Worm (Caenorhabditis elegans) whole organism, young adult: Measurements from ENCODE around the gene fbxc-33.

Experiments
- B0035.1 ChIP-seq: sonication (generic microtip); optimal IDR thresholded peaks from 2 replicates; lab custom pipeline; 2016; ENCODE audit warnings: missing genetic modification characterization, mild to moderate bottlenecking, missing compliant biosample characterization, missing genotype, missing genetic modification reagents
- B0336.3 ChIP-seq: fragments of 200-800 bp; sonication (Bioruptor generic); IDR thresholded peaks from 2 replicates; pipeline ENCODE4 v1.3.6; 2022; ENCODE audit warnings: missing genetic modification characterization, missing compliant biosample characterization
- D2030.7 ChIP-seq: fragments of 200-800 bp; sonication (Bioruptor generic); IDR thresholded peaks from 2 replicates; pipeline ENCODE4 v1.3.6; 2022; ENCODE audit warnings: missing genetic modification reagents, missing genetic modification characterization, missing compliant biosample characterization
- F23B12.7 ChIP-seq: sonication (generic microtip); optimal IDR thresholded peaks from 2 replicates; lab custom pipeline; 2017; ENCODE audit warnings: missing genetic modification characterization, mild to moderate bottlenecking, missing compliant biosample characterization, antibody characterized with exemption, moderate library complexity; ENCODE audit not compliant: insufficient read depth
- F33H1.4 ChIP-seq: fragments of 200-800 bp; sonication (Bioruptor generic); IDR thresholded peaks from 2 replicates; pipeline ENCODE4 v1.3.6; 2022; ENCODE audit warnings: missing genetic modification reagents, missing genetic modification characterization, missing compliant biosample characterization
- F49E8.2 ChIP-seq: sonication (generic microtip); optimal IDR thresholded peaks from 3 replicates; lab custom pipeline; 2017; ENCODE audit warnings: missing genetic modification characterization, mild to moderate bottlenecking, missing compliant biosample characterization, antibody characterized with exemption, moderate library complexity; ENCODE audit not compliant: insufficient read depth
- F57C9.4 ChIP-seq: sonication (generic microtip); optimal IDR thresholded peaks from 2 replicates; lab custom pipeline; 2017; ENCODE audit warnings: mild to moderate bottlenecking, missing genetic modification characterization, missing compliant biosample characterization
- K12H6.12 ChIP-seq: fragments of 200-800 bp; sonication (Bioruptor generic); optimal IDR thresholded peaks from 2 replicates; lab custom pipeline; 2018; ENCODE audit warnings: mild to moderate bottlenecking, missing genetic modification characterization, missing compliant biosample characterization
- Y79H2A.3 ChIP-seq: fragments of 200-800 bp; sonication (Bioruptor generic); conservative IDR thresholded peaks from 2 replicates; pipeline ENCODE4 v1.3.6; 2022; ENCODE audit warnings: missing genetic modification reagents, missing genetic modification characterization, missing compliant biosample characterization
- aptf-2 ChIP-seq: fragments of 200-800 bp; sonication (Bioruptor generic); conservative IDR thresholded peaks from 2 replicates; pipeline ENCODE4 v1.3.6; 2022; ENCODE audit warnings: missing genetic modification reagents, missing genetic modification characterization, missing compliant biosample characterization
- aptf-3 ChIP-seq: fragments of 200-800 bp; sonication (Bioruptor generic); IDR thresholded peaks from 2 replicates; pipeline ENCODE4 v1.3.6; 2022; ENCODE audit warnings: missing genetic modification characterization, missing compliant biosample characterization
- atf-7 ChIP-seq: sonication (generic microtip); optimal IDR thresholded peaks from 2 replicates; lab custom pipeline; 2017; ENCODE audit warnings: mild to moderate bottlenecking, missing genetic modification characterization, missing compliant biosample characterization
- attf-5 ChIP-seq: fragments of 200-800 bp; sonication (Bioruptor generic); optimal IDR thresholded peaks from 2 replicates; lab custom pipeline; 2018; ENCODE audit warnings: mild to moderate bottlenecking, missing genetic modification characterization, missing compliant biosample characterization
- ccch-3 ChIP-seq: fragments of 200-800 bp; sonication (Bioruptor generic); optimal IDR thresholded peaks from 2 replicates; lab custom pipeline; 2018; ENCODE audit warnings: mild to moderate bottlenecking, missing genetic modification characterization, missing compliant biosample characterization
- cebp-1 ChIP-seq, 2 experiments: fragments of 200-800 bp in 1 of 2; sonication (Bioruptor generic) in 1 of 2; sonication (generic microtip) in 1 of 2; IDR thresholded peaks in 1 of 2; optimal IDR thresholded peaks in 1 of 2; 2 replicates each; pipeline versions ENCODE4 v1.3.6 to Lab custom; 2017 to 2022; ENCODE audit warnings: missing compliant biosample characterization in 2 of 2, missing genetic modification characterization in 2 of 2, mild to moderate bottlenecking in 1 of 2, missing genetic modification reagents in 1 of 2, moderate library complexity in 1 of 2
- ceh-100 ChIP-seq: fragments of 200-800 bp; sonication (Bioruptor generic); IDR thresholded peaks from 2 replicates; pipeline ENCODE4 v1.3.6; 2022; ENCODE audit warnings: missing genetic modification reagents, missing genetic modification characterization, missing compliant biosample characterization
- ceh-27 ChIP-seq: fragments of 200-800 bp; sonication (Bioruptor generic); optimal IDR thresholded peaks from 2 replicates; lab custom pipeline; 2018; ENCODE audit warnings: mild to moderate bottlenecking, missing genetic modification characterization, moderate library complexity, missing compliant biosample characterization
- ceh-91 ChIP-seq: fragments of 200-800 bp; sonication (Bioruptor generic); IDR thresholded peaks from 2 replicates; pipeline ENCODE4 v1.3.6; 2022; ENCODE audit warnings: missing genetic modification reagents, missing genetic modification characterization, missing compliant biosample characterization
- die-1 ChIP-seq: sonication (generic microtip); optimal IDR thresholded peaks from 2 replicates; lab custom pipeline; 2016; ENCODE audit warnings: missing genotype, mild to moderate bottlenecking, missing genetic modification characterization, missing compliant biosample characterization
- dox-1 ChIP-seq: fragments of 200-800 bp; sonication (Bioruptor generic); IDR thresholded peaks from 2 replicates; pipeline ENCODE4 v1.3.6; 2022; ENCODE audit warnings: missing genetic modification reagents, missing genetic modification characterization, missing compliant biosample characterization
- dpff-1 ChIP-seq: sonication (generic microtip); optimal IDR thresholded peaks from 2 replicates; lab custom pipeline; 2017; ENCODE audit warnings: mild to moderate bottlenecking, missing genetic modification characterization, missing compliant biosample characterization
- dpl-1 ChIP-seq: fragments of 150-350 bp; optimal IDR thresholded peaks from 2 replicates; lab custom pipeline; 2014; ENCODE audit warnings: missing biosample characterization, missing genetic modification reagents, missing genetic modification characterization
- efl-1 ChIP-seq: fragments of 150-350 bp; optimal IDR thresholded peaks from 2 replicates; lab custom pipeline; 2014; ENCODE audit warnings: missing biosample characterization, missing genetic modification reagents, missing genetic modification characterization
- egrh-3 ChIP-seq: fragments of 200-800 bp; sonication (Bioruptor generic); IDR thresholded peaks from 2 replicates; pipeline ENCODE4 v1.3.6; 2022; ENCODE audit warnings: missing genetic modification reagents, missing genetic modification characterization, missing compliant biosample characterization
- hmg-1.2 ChIP-seq: fragments of 200-800 bp; sonication (Bioruptor generic); IDR thresholded peaks from 2 replicates; pipeline ENCODE4 v1.3.6; 2022; ENCODE audit warnings: missing genetic modification reagents, missing genetic modification characterization, missing compliant biosample characterization
- lin-35 ChIP-seq, 3 experiments: fragments of 150-350 bp in 2 of 3; sonication (generic microtip) in 1 of 3; optimal IDR thresholded peaks; 2 replicates each; lab custom pipeline; 2014 to 2018; ENCODE audit warnings: missing biosample characterization in 3 of 3, missing genetic modification characterization in 3 of 3, missing genetic modification reagents in 3 of 3
- lsl-1 ChIP-seq: fragments of 200-800 bp; sonication (Bioruptor generic); optimal IDR thresholded peaks from 2 replicates; lab custom pipeline; 2018; ENCODE audit warnings: mild to moderate bottlenecking, missing genetic modification characterization, moderate library complexity, missing compliant biosample characterization
- madf-6 ChIP-seq: fragments of 200-800 bp; sonication (Bioruptor generic); IDR thresholded peaks from 2 replicates; pipeline ENCODE4 v1.3.6; 2022; ENCODE audit warnings: missing genetic modification reagents, missing genetic modification characterization, missing compliant biosample characterization
- madf-8 ChIP-seq: fragments of 200-800 bp; sonication (Bioruptor generic); conservative IDR thresholded peaks from 2 replicates; pipeline ENCODE4 v1.3.6; 2022; ENCODE audit warnings: missing genetic modification reagents, missing genetic modification characterization, missing compliant biosample characterization
- mcd-1 ChIP-seq: fragments of 200-800 bp; sonication (Bioruptor generic); IDR thresholded peaks from 2 replicates; pipeline ENCODE4 v1.3.6; 2022; ENCODE audit warnings: missing genetic modification reagents, missing genetic modification characterization, missing compliant biosample characterization
- nhr-179 ChIP-seq: sonication (generic microtip); optimal IDR thresholded peaks from 2 replicates; lab custom pipeline; 2016; ENCODE audit warnings: mild to moderate bottlenecking, missing genetic modification characterization, missing compliant biosample characterization
- nhr-80 ChIP-seq: sonication (generic microtip); optimal IDR thresholded peaks from 2 replicates; lab custom pipeline; 2016; ENCODE audit warnings: missing genetic modification characterization, missing compliant biosample characterization
- nhr-90 ChIP-seq: sonication (generic microtip); optimal IDR thresholded peaks from 2 replicates; lab custom pipeline; 2016; ENCODE audit warnings: missing genotype, mild to moderate bottlenecking, missing genetic modification characterization, missing compliant biosample characterization
- rpc-1 ChIP-seq, 2 experiments: fragments of 150-350 bp in 1 of 2; sonication (generic microtip) in 1 of 2; optimal IDR thresholded peaks; 2 replicates each; lab custom pipeline; 2014 to 2018; ENCODE audit warnings: missing biosample characterization in 1 of 2, missing genetic modification characterization in 1 of 2, missing genetic modification reagents in 1 of 2, missing genotype in 1 of 2
- unc-62 ChIP-seq: fragments of 150-350 bp; optimal IDR thresholded peaks from 2 replicates; lab custom pipeline; 2014; ENCODE audit warnings: missing biosample characterization, missing genetic modification reagents, missing genetic modification characterization
- xnd-1 ChIP-seq: sonication (generic microtip); optimal IDR thresholded peaks from 2 replicates; lab custom pipeline; 2016; ENCODE audit warnings: missing genotype, missing genetic modification reagents, missing genetic modification characterization, missing compliant biosample characterization
- zim-3 ChIP-seq: sonication (generic microtip); optimal IDR thresholded peaks from 2 replicates; lab custom pipeline; 2017; ENCODE audit warnings: mild to moderate bottlenecking, missing genetic modification characterization, moderate library complexity, missing compliant biosample characterization
- ztf-18 ChIP-seq: sonication (generic microtip); optimal IDR thresholded peaks from 2 replicates; lab custom pipeline; 2016; ENCODE audit warnings: missing genotype, mild to moderate bottlenecking, missing genetic modification characterization, missing compliant biosample characterization

Gene fbxc-33

ce11 chrII:872993-873787 is 40.3 kb upstream of the fbxc-33 start, which contains the start of gene alg-2:
TSS of gene alg-2 (plus strand) at chrII:873212.
- TF ChIP-seq madf-8 (GFP tag; lab: Robert Waterston, UW) (peak; percentile 74), lin-35 (GFP tag; optimal IDR thresholded peaks at IDR 0.05; lab: Kevin White, UChicago) (peak in 1 of 3 experiments; percentile 29), rpc-1 (optimal IDR thresholded peaks at IDR 0.05; lab: Kevin White, UChicago) (no peak), rpc-1 (tag; optimal IDR thresholded peaks at IDR 0.05; lab: Kevin White, UChicago) (no peak), aptf-2 (GFP tag; lab: Robert Waterston, UW) (peak; percentile 86), F49E8.2 (tag; lab: Kevin White, UChicago) (no peak), F57C9.4 (no peak), lsl-1 (peak; percentile 11), B0336.3 (GFP tag; lab: Robert Waterston, UW) (peak; percentile 46; the same call in 1 of the 2 replicates), madf-6 (GFP tag; lab: Robert Waterston, UW) (peak; percentile 91), ceh-27 (GFP tag; lab: Kevin White, UChicago) (no peak), F33H1.4 (no peak), Y79H2A.3 (no peak), K12H6.12 (no peak), ceh-91 (GFP tag; lab: Robert Waterston, UW) (no peak), nhr-90 (tag; lab: Kevin White, UChicago) (no peak), aptf-3 (GFP tag; lab: Robert Waterston, UW) (0 out of 2 replicates have a peak, but pooled peaks have one; percentile 10), ztf-18 (tag; lab: Kevin White, UChicago) (peak; percentile 91), die-1 (tag; lab: Kevin White, UChicago) (peak; percentile 22), nhr-80 (peak; percentile 43), hmg-1.2 (GFP tag; lab: Robert Waterston, UW) (peak; percentile 60), zim-3 (no peak), unc-62 (no peak), B0035.1 (no peak), xnd-1 (peak; percentile 67), nhr-179 (tag; lab: Kevin White, UChicago) (no peak), efl-1 (peak; percentile 77), dpl-1 (GFP tag; lab: Kevin White, UChicago) (peak; percentile 46), ceh-100 (GFP tag; lab: Robert Waterston, UW) (no peak), F23B12.7 (tag; lab: Kevin White, UChicago) (peak; percentile 20), ccch-3 (no peak), attf-5 (GFP tag; lab: Kevin White, UChicago) (peak; percentile 45), D2030.7 (GFP tag; lab: Robert Waterston, UW) (peak; percentile 61), egrh-3 (peak; percentile 79), mcd-1 (GFP tag; lab: Robert Waterston, UW) (peak; percentile 56), atf-7 (no peak), cebp-1 (GFP tag; IDR thresholded peaks at IDR 0.05; lab: Robert Waterston, UW) (peak; percentile 78), cebp-1 (tag; optimal IDR thresholded peaks at IDR 0.05; lab: Kevin White, UChicago) (peak; percentile 93), dox-1 (peak; percentile 36; the same call in 1 of the 2 replicates), dpff-1 (tag; lab: Kevin White, UChicago) (no peak)
